Fruit fly (Drosophila melanogaster) whole organism, adult: ENCODE data around the gene CG7766.

Experiments used
- CG14711 ChIP-seq: fragments of 200-800 bp; sonication (Bioruptor generic); optimal IDR thresholded peaks from 2 replicates; lab custom pipeline; 2018; ENCODE audit warnings: missing biosample characterization, mild to moderate bottlenecking, missing genetic modification characterization, moderate library complexity
- CG33017 ChIP-seq: fragments of 200-800 bp; sonication (Bioruptor generic); optimal IDR thresholded peaks from 2 replicates; lab custom pipeline; 2018; ENCODE audit warnings: missing biosample characterization, mild to moderate bottlenecking, missing genetic modification characterization, moderate library complexity
- CG7045 ChIP-seq: fragments of 200-800 bp; sonication (Bioruptor generic); optimal IDR thresholded peaks from 2 replicates; lab custom pipeline; 2017; ENCODE audit warnings: missing biosample characterization, mild to moderate bottlenecking, missing genetic modification characterization
- CG7101 ChIP-seq: fragments of 200-800 bp; sonication (Bioruptor generic); optimal IDR thresholded peaks from 2 replicates; lab custom pipeline; 2018; ENCODE audit warnings: missing biosample characterization, mild to moderate bottlenecking, missing genetic modification characterization, moderate library complexity
- Crg-1 ChIP-seq: fragments of 200-800 bp; sonication (Bioruptor generic); optimal IDR thresholded peaks from 2 replicates; lab custom pipeline; 2016; ENCODE audit warnings: missing biosample characterization, missing genetic modification characterization
- Hr96 ChIP-seq: fragments of 200-800 bp; sonication (Bioruptor generic); optimal IDR thresholded peaks from 2 replicates; lab custom pipeline; 2016; ENCODE audit warnings: missing biosample characterization, missing genetic modification characterization
- Mnt ChIP-seq: fragments of 200-800 bp; sonication (Bioruptor generic); optimal IDR thresholded peaks from 2 replicates; lab custom pipeline; 2016; ENCODE audit warnings: missing biosample characterization, mild to moderate bottlenecking, missing genetic modification characterization
- bab1 ChIP-seq: fragments of 200-800 bp; sonication (Bioruptor generic); optimal IDR thresholded peaks from 3 replicates; lab custom pipeline; 2019; ENCODE audit warnings: missing biosample characterization, mild to moderate bottlenecking, missing genetic modification characterization, moderate library complexity
- cic ChIP-seq: fragments of 200-800 bp; sonication (Bioruptor generic); optimal IDR thresholded peaks from 2 replicates; lab custom pipeline; 2017; ENCODE audit warnings: missing biosample characterization, mild to moderate bottlenecking, missing genetic modification characterization, moderate library complexity
- kay ChIP-seq: fragments of 200-800 bp; sonication (Bioruptor generic); peaks from one replicate; lab custom pipeline; 2016; ENCODE audit warnings: missing biosample characterization, missing genetic modification characterization, borderline replicate concordance
- tj ChIP-seq: fragments of 200-800 bp; sonication (Bioruptor generic); optimal IDR thresholded peaks from 3 replicates; lab custom pipeline; 2017; ENCODE audit warnings: missing biosample characterization, mild to moderate bottlenecking, missing genetic modification characterization, moderate library complexity
- toe ChIP-seq: fragments of 200-800 bp; sonication (Bioruptor generic); optimal IDR thresholded peaks from 2 replicates; lab custom pipeline; 2016; ENCODE audit warnings: missing biosample characterization, missing genetic modification characterization

dm6 chrX:9133577-9134240, 30.2 kb upstream of the CG7766 start:
- TF ChIP-seq Hr96 (GFP tag; lab: Kevin White, UChicago), result no peak
- TF ChIP-seq cic (GFP tag; lab: Kevin White, UChicago), result no peak
- no peak for TF ChIP-seq CG7045 (GFP tag; lab: Kevin White, UChicago)
- no peak for TF ChIP-seq bab1 (GFP tag; lab: Kevin White, UChicago)
- TF ChIP-seq Mnt (GFP tag; lab: Kevin White, UChicago), result no peak
- TF ChIP-seq CG7101 (tag; lab: Kevin White, UChicago), result no peak
- no peak for TF ChIP-seq tj
- no peak for TF ChIP-seq Crg-1 (GFP tag; lab: Kevin White, UChicago)
- TF ChIP-seq toe (GFP tag; lab: Kevin White, UChicago), result no peak
- no peak for TF ChIP-seq CG14711 (tag; lab: Kevin White, UChicago)
- no peak for TF ChIP-seq kay (GFP tag; lab: Kevin White, UChicago)
- TF ChIP-seq CG33017 (tag; lab: Kevin White, UChicago), result no peak
